Worm (Caenorhabditis elegans): ENCODE data around the gene C36H8.1.

The C36H8.1 gene

ce11 chrIV:12700944-12701343 is 43.7 kb downstream of the C36H8.1 start:
- TF ChIP-seq unc-62 (GFP tag; optimal IDR thresholded peaks at IDR 0.05), result peak; percentile 62
- no peak for TF ChIP-seq blmp-1 (tag; optimal IDR thresholded peaks at IDR 0.05)

DNA sequence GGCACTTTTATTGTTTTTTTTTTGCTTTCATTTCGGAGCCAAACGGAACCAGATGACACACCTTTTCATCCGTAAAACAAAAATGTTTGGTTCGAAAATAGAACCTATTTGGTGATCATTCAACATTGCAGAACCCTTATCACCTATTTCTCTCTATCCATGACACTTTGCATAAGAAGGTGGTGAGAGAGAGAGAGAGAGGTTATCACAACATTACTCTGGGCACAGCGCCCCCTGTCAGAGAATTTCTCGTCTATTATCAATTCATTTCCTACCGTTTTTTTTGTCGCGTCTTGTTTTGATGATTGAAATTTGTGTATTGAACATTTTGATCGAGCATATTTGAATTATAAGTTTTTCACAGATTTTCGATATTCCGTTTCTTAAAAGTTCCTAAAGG is 44.4 kb downstream of the C36H8.1 start:
- TF ChIP-seq lin-13 (tag; optimal IDR thresholded peaks at IDR 0.05) (no peak), ztf-11 (tag; optimal IDR thresholded peaks at IDR 0.05) (no peak), mab-5 (tag; optimal IDR thresholded peaks at IDR 0.05) (no peak), bed-3 (GFP tag; optimal IDR thresholded peaks at IDR 0.05) (no peak), lin-32 (GFP tag; optimal IDR thresholded peaks at IDR 0.05) (no peak), elt-1 (tag; optimal IDR thresholded peaks at IDR 0.05; ENCODE audit: borderline replicate concordance, insufficient read depth) (no peak), zip-8 (tag; optimal IDR thresholded peaks at IDR 0.05) (no peak), drap-1 (GFP tag; optimal IDR thresholded peaks at IDR 0.05) (no peak), nhr-2 (tag; optimal IDR thresholded peaks at IDR 0.05) (no peak), mep-1 (tag; optimal IDR thresholded peaks at IDR 0.05) (no peak), ces-1 (GFP tag; optimal IDR thresholded peaks at IDR 0.05) (no peak), elt-3 (tag; optimal IDR thresholded peaks at IDR 0.05) (no peak), lsy-2 (tag; optimal IDR thresholded peaks at IDR 0.05) (no peak), sem-2 (GFP tag; optimal IDR thresholded peaks at IDR 0.05) (no peak), cnd-1 (tag; optimal IDR thresholded peaks at IDR 0.05) (no peak), sptf-1 (tag; optimal IDR thresholded peaks at IDR 0.05) (no peak), M03D4.4 (tag; optimal IDR thresholded peaks at IDR 0.05) (no peak), nhr-237 (tag; optimal IDR thresholded peaks at IDR 0.05) (no peak), unc-39 (tag; optimal IDR thresholded peaks at IDR 0.05) (no peak), tbx-8 (GFP tag; optimal IDR thresholded peaks at IDR 0.05) (no peak)

ce11 chrIV:12698880-12699279 is 45.7 kb downstream of the C36H8.1 start:
- TF ChIP-seq mab-5 (tag; optimal IDR thresholded peaks at IDR 0.05) (no peak), ceh-39 (tag; optimal IDR thresholded peaks at IDR 0.05) (no peak)
